Worm (Caenorhabditis elegans): Measurements from ENCODE around the gene T10C6.10.

- TF ChIP-seq ama-1 (optimal IDR thresholded peaks at IDR 0.05), result no peak
- no peak for TF ChIP-seq ama-1 (GFP tag; optimal IDR thresholded peaks at IDR 0.05)
- no peak for TF ChIP-seq lin-35 (GFP tag; optimal IDR thresholded peaks at IDR 0.05)
Observed at ce11 chrV:16009564-16009963, 26.6 kb upstream of the T10C6.10 start, which contains the start of gene str-233.

Measured in whole organism, young adult.